Worm (Caenorhabditis elegans) whole organism, young adult: ENCODE measurements around the gene toca-1.

ENCODE experiments used
- B0019.2 ChIP-seq: fragments of 200-800 bp; sonication (Bioruptor generic); conservative IDR thresholded peaks from 2 replicates; pipeline ENCODE4 v1.3.6; 2022; ENCODE audit warnings: missing genetic modification reagents, missing genetic modification characterization, missing compliant biosample characterization
- C06A6.2 ChIP-seq: fragments of 200-800 bp; sonication (Bioruptor generic); conservative IDR thresholded peaks from 2 replicates; pipeline ENCODE4 v1.3.6; 2022; ENCODE audit warnings: missing genetic modification characterization, missing compliant biosample characterization
- F10E7.11 ChIP-seq: sonication (generic microtip); optimal IDR thresholded peaks from 2 replicates; lab custom pipeline; 2017; ENCODE audit warnings: mild to moderate bottlenecking, missing genetic modification characterization, moderate library complexity, missing compliant biosample characterization
- F37B4.10 ChIP-seq: fragments of 200-800 bp; sonication (Bioruptor generic); IDR thresholded peaks from 2 replicates; pipeline ENCODE4 v1.3.6; 2022; ENCODE audit warnings: missing genetic modification characterization, missing compliant biosample characterization
- F39B2.1 ChIP-seq: fragments of 200-800 bp; sonication (Bioruptor generic); IDR thresholded peaks from 2 replicates; pipeline ENCODE4 v1.3.6; 2022; ENCODE audit warnings: missing genetic modification reagents, missing genetic modification characterization, missing compliant biosample characterization
- F49E8.2 ChIP-seq: sonication (generic microtip); optimal IDR thresholded peaks from 3 replicates; lab custom pipeline; 2017; ENCODE audit warnings: missing genetic modification characterization, mild to moderate bottlenecking, missing compliant biosample characterization, antibody characterized with exemption, moderate library complexity; ENCODE audit not compliant: insufficient read depth
- F52B5.7 ChIP-seq: sonication (generic microtip); optimal IDR thresholded peaks from 2 replicates; lab custom pipeline; 2016; ENCODE audit warnings: mild to moderate bottlenecking, missing genetic modification characterization, missing compliant biosample characterization
- F55B11.4 ChIP-seq: sonication (generic microtip); optimal IDR thresholded peaks from 2 replicates; lab custom pipeline; 2016; ENCODE audit warnings: missing compliant biosample characterization, missing genetic modification characterization, borderline replicate concordance; ENCODE audit not compliant: insufficient read depth
- K12H6.12 ChIP-seq: fragments of 200-800 bp; sonication (Bioruptor generic); optimal IDR thresholded peaks from 2 replicates; lab custom pipeline; 2018; ENCODE audit warnings: mild to moderate bottlenecking, missing genetic modification characterization, missing compliant biosample characterization
- akir-1 ChIP-seq: fragments of 200-800 bp; sonication (Bioruptor generic); optimal IDR thresholded peaks from 2 replicates; lab custom pipeline; 2018; ENCODE audit warnings: mild to moderate bottlenecking, missing genetic modification characterization, moderate library complexity, missing compliant biosample characterization
- aptf-3 ChIP-seq: fragments of 200-800 bp; sonication (Bioruptor generic); IDR thresholded peaks from 2 replicates; pipeline ENCODE4 v1.3.6; 2022; ENCODE audit warnings: missing genetic modification characterization, missing compliant biosample characterization
- attf-3 ChIP-seq: fragments of 200-800 bp; sonication (Bioruptor generic); conservative IDR thresholded peaks from 2 replicates; pipeline ENCODE4 v1.3.6; 2022; ENCODE audit warnings: missing genetic modification reagents, missing genetic modification characterization, missing compliant biosample characterization
- attf-6 ChIP-seq: fragments of 200-800 bp; sonication (Bioruptor generic); IDR thresholded peaks from 2 replicates; pipeline ENCODE4 v1.3.6; 2022; ENCODE audit warnings: missing genetic modification reagents, missing genetic modification characterization, missing compliant biosample characterization
- bed-1 ChIP-seq: fragments of 200-800 bp; sonication (Bioruptor generic); IDR thresholded peaks from 2 replicates; pipeline ENCODE4 v1.3.6; 2022; ENCODE audit warnings: missing genetic modification reagents, missing genetic modification characterization, missing compliant biosample characterization
- cebp-1 ChIP-seq, 2 experiments: fragments of 200-800 bp in 1 of 2; sonication (Bioruptor generic) in 1 of 2; sonication (generic microtip) in 1 of 2; IDR thresholded peaks in 1 of 2; optimal IDR thresholded peaks in 1 of 2; 2 replicates each; pipeline versions ENCODE4 v1.3.6 to Lab custom; 2017 to 2022; ENCODE audit warnings: missing compliant biosample characterization in 2 of 2, missing genetic modification characterization in 2 of 2, mild to moderate bottlenecking in 1 of 2, missing genetic modification reagents in 1 of 2, moderate library complexity in 1 of 2
- ceh-40 ChIP-seq: fragments of 200-800 bp; sonication (Bioruptor generic); IDR thresholded peaks from 2 replicates; pipeline ENCODE4 v1.3.6; 2022; ENCODE audit warnings: missing genetic modification characterization, missing compliant biosample characterization
- ceh-58 ChIP-seq: fragments of 200-800 bp; sonication (Bioruptor generic); IDR thresholded peaks from 2 replicates; pipeline ENCODE4 v1.3.6; 2022; ENCODE audit warnings: missing genetic modification characterization, missing compliant biosample characterization
- dpff-1 ChIP-seq: sonication (generic microtip); optimal IDR thresholded peaks from 2 replicates; lab custom pipeline; 2017; ENCODE audit warnings: mild to moderate bottlenecking, missing genetic modification characterization, missing compliant biosample characterization
- dpl-1 ChIP-seq: fragments of 150-350 bp; optimal IDR thresholded peaks from 2 replicates; lab custom pipeline; 2014; ENCODE audit warnings: missing biosample characterization, missing genetic modification reagents, missing genetic modification characterization
- egrh-3 ChIP-seq: fragments of 200-800 bp; sonication (Bioruptor generic); IDR thresholded peaks from 2 replicates; pipeline ENCODE4 v1.3.6; 2022; ENCODE audit warnings: missing genetic modification reagents, missing genetic modification characterization, missing compliant biosample characterization
- ets-4 ChIP-seq: fragments of 200-800 bp; sonication (Bioruptor generic); optimal IDR thresholded peaks from 2 replicates; lab custom pipeline; 2018; ENCODE audit warnings: mild to moderate bottlenecking, missing genetic modification characterization, missing compliant biosample characterization
- lin-54 ChIP-seq: fragments of 200-800 bp; sonication (Bioruptor generic); optimal IDR thresholded peaks from 2 replicates; lab custom pipeline; 2018; ENCODE audit warnings: mild to moderate bottlenecking, missing genetic modification characterization, missing compliant biosample characterization
- madf-8 ChIP-seq: fragments of 200-800 bp; sonication (Bioruptor generic); conservative IDR thresholded peaks from 2 replicates; pipeline ENCODE4 v1.3.6; 2022; ENCODE audit warnings: missing genetic modification reagents, missing genetic modification characterization, missing compliant biosample characterization
- nfya-1 ChIP-seq: sonication (generic microtip); optimal IDR thresholded peaks from 2 replicates; lab custom pipeline; 2017; ENCODE audit warnings: antibody characterized with exemption, missing compliant biosample characterization, missing genetic modification characterization, borderline replicate concordance; ENCODE audit not compliant: insufficient read depth
- nfyb-1 ChIP-seq: fragments of 200-800 bp; sonication (Bioruptor generic); IDR thresholded peaks from 2 replicates; pipeline ENCODE4 v1.3.6; 2022; ENCODE audit warnings: missing genetic modification reagents, missing genetic modification characterization, missing compliant biosample characterization
- nhr-90 ChIP-seq: sonication (generic microtip); optimal IDR thresholded peaks from 2 replicates; lab custom pipeline; 2016; ENCODE audit warnings: missing genotype, mild to moderate bottlenecking, missing genetic modification characterization, missing compliant biosample characterization
- pha-4 ChIP-seq: fragments of 150-350 bp; sonication (generic microtip); optimal IDR thresholded peaks from 2 replicates; lab custom pipeline; 2014; ENCODE audit warnings: missing biosample characterization, missing genetic modification reagents, missing genetic modification characterization
- sea-2 ChIP-seq: fragments of 200-800 bp; sonication (Bioruptor generic); IDR thresholded peaks from 2 replicates; pipeline ENCODE4 v1.3.6; 2022; ENCODE audit warnings: missing genetic modification characterization, missing compliant biosample characterization
- snpc-1.3 ChIP-seq: sonication (generic microtip); optimal IDR thresholded peaks from 2 replicates; lab custom pipeline; 2017; ENCODE audit warnings: missing genetic modification characterization, mild to moderate bottlenecking, missing compliant biosample characterization, antibody characterized with exemption, moderate library complexity, missing genotype, missing genetic modification reagents; ENCODE audit not compliant: insufficient read depth
- zfh-2 ChIP-seq: fragments of 200-800 bp; sonication (Bioruptor generic); conservative IDR thresholded peaks from 2 replicates; pipeline ENCODE4 v1.3.6; 2022; ENCODE audit warnings: missing genetic modification reagents, missing genetic modification characterization, missing compliant biosample characterization
- ztf-28 ChIP-seq: fragments of 200-800 bp; sonication (Bioruptor generic); IDR thresholded peaks from 2 replicates; pipeline ENCODE4 v1.3.6; 2022; ENCODE audit warnings: missing genetic modification reagents, missing genetic modification characterization, missing compliant biosample characterization

The toca-1 gene

ce11 chrX:1503698-1504501 lies 17.4 kb downstream of the toca-1 start (continued):
- TF ChIP-seq bed-1 (GFP tag; lab: Robert Waterston, UW) (no peak; the same call in 1 of the 2 replicates), F49E8.2 (tag; lab: Kevin White, UChicago) (no peak), cebp-1 (GFP tag; IDR thresholded peaks at IDR 0.05; lab: Robert Waterston, UW) (peak; percentile 85), cebp-1 (tag; optimal IDR thresholded peaks at IDR 0.05; lab: Kevin White, UChicago) (peak; percentile 86)
- TF ChIP-seq, all 124 proteins: peak for 62

DNA sequence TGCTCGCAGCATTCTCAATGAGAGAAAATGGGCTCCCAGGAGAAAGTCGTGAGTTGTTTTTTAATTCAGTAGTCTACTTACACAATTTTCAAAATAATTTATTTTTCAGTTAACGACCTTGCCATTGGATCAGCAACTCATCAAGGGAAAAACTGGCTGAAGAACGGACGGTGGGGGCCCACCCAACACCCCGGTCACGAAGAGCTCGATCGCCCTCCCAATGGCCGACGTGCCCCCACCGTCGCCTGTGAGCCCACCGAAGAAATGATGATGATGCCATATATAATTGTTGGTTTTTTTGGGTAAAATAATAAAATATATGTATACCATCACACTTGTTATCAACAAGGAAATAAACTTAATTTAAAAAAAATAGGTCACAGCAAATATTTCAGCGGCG lies 18.4 kb downstream of the toca-1 start:
- TF ChIP-seq F37B4.10 (GFP tag; lab: Robert Waterston, UW) (no peak), attf-6 (GFP tag; lab: Robert Waterston, UW) (no peak), zfh-2 (GFP tag; lab: Robert Waterston, UW) (peak; percentile 86), ceh-40 (GFP tag; lab: Robert Waterston, UW) (0 out of 2 replicates have a peak, but pooled peaks have one; percentile 11), akir-1 (GFP tag; lab: Kevin White, UChicago) (no peak), egrh-3 (peak; percentile 37; the same call in 1 of the 2 replicates)

- TF ChIP-seq lin-54 (GFP tag; lab: Kevin White, UChicago): no peak
- no peak for TF ChIP-seq sea-2
- TF ChIP-seq F39B2.1 (GFP tag; lab: Robert Waterston, UW): no peak
- TF ChIP-seq ets-4 (GFP tag; lab: Kevin White, UChicago): no peak
- TF ChIP-seq ceh-58 (GFP tag; lab: Robert Waterston, UW): no peak
- TF ChIP-seq F10E7.11 (tag; lab: Kevin White, UChicago): no peak
- TF ChIP-seq K12H6.12 (tag; lab: Kevin White, UChicago): no peak
- TF ChIP-seq nfya-1 (tag; lab: Kevin White, UChicago): no peak
Observed at ce11 chrX:1502490-1502889, 18.8 kb downstream of the toca-1 start, which contains the start of gene F09E10.1. Gene F09E10.1, plus strand, starts transcription at chrX:1502790.

ce11 chrX:1501752-1502151 lies 19.5 kb downstream of the toca-1 start, which contains the start of gene F09E10.7:
Gene F09E10.7, minus strand, starts transcription at chrX:1501852.
- TF ChIP-seq pha-4 (tag; lab: Kevin White, UChicago) (no peak), dpff-1 (no peak)

DNA sequence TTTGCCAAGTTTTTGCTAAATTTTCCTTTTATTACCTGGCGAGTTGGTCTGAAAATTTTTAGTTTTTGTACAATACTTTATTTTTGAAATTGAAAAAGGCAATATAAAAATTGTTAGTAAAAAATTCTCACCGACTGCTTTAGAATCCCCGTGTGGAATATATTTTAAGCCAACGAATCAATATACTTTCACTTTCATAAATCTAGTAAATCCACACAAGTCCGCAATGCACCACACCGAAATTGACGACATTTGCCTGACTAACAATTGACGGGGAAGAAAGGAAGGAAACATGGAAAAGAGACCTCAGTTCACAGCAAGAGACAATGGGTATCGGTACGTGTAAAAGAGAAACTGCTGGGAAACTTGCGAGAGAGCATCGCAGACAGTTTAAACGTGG lies 21.8 kb downstream of the toca-1 start:
- no peak for TF ChIP-seq attf-3 (GFP tag; lab: Robert Waterston, UW)
- no peak for TF ChIP-seq K12H6.12 (tag; lab: Kevin White, UChicago)
- no peak for TF ChIP-seq madf-8
- TF ChIP-seq ztf-28 (GFP tag; lab: Robert Waterston, UW): no peak
- no peak for TF ChIP-seq ceh-40 (GFP tag; lab: Robert Waterston, UW)
- no peak for TF ChIP-seq dpl-1 (GFP tag; lab: Kevin White, UChicago)
- TF ChIP-seq nfyb-1: no peak
- no peak for TF ChIP-seq nhr-90
- no peak for TF ChIP-seq F55B11.4 (tag; lab: Kevin White, UChicago)
- no peak for TF ChIP-seq nfya-1 (tag; lab: Kevin White, UChicago)
- no peak for TF ChIP-seq C06A6.2 (GFP tag; lab: Robert Waterston, UW)
- TF ChIP-seq aptf-3 (GFP tag; lab: Robert Waterston, UW): no peak
- TF ChIP-seq snpc-1.3 (tag; lab: Kevin White, UChicago): no peak
- TF ChIP-seq B0019.2: no peak
- TF ChIP-seq F52B5.7: no peak
